Worm (Caenorhabditis elegans) whole organism, late embryonic: Measurements from ENCODE around the gene nsph-4.3.

Experiments
- C08G9.2 ChIP-seq: sonication (generic microtip); optimal IDR thresholded peaks from 2 replicates; lab custom pipeline; 2016; ENCODE audit warnings: mild to moderate bottlenecking, missing genetic modification characterization, moderate library complexity, missing compliant biosample characterization
- K09A11.1 ChIP-seq: sonication (generic microtip); optimal IDR thresholded peaks from 2 replicates; lab custom pipeline; 2017; ENCODE audit warnings: antibody characterized with exemption, mild to moderate bottlenecking, missing genetic modification characterization, missing compliant biosample characterization; ENCODE audit not compliant: insufficient read depth
- Y22D7AL.16 ChIP-seq: sonication (generic microtip); optimal IDR thresholded peaks from 2 replicates; lab custom pipeline; 2016; ENCODE audit warnings: missing genetic modification characterization, missing compliant biosample characterization
- ceh-14 ChIP-seq: sonication (generic microtip); optimal IDR thresholded peaks from 2 replicates; lab custom pipeline; 2016; ENCODE audit warnings: missing genotype, missing genetic modification characterization, missing compliant biosample characterization
- ceh-18 ChIP-seq: sonication (generic microtip); optimal IDR thresholded peaks from 2 replicates; lab custom pipeline; 2016; ENCODE audit warnings: missing genetic modification characterization, missing compliant biosample characterization
- ceh-19 ChIP-seq: fragments of 200-800 bp; sonication (Bioruptor generic); optimal IDR thresholded peaks from 2 replicates; lab custom pipeline; 2018; ENCODE audit warnings: mild to moderate bottlenecking, missing genetic modification characterization, missing compliant biosample characterization
- ceh-30 ChIP-seq: fragments of 150-350 bp; optimal IDR thresholded peaks from 2 replicates; lab custom pipeline; 2014; ENCODE audit warnings: missing biosample characterization, missing genetic modification characterization
- ceh-31 ChIP-seq: sonication (generic microtip); optimal IDR thresholded peaks from 2 replicates; lab custom pipeline; 2016; ENCODE audit warnings: missing genetic modification characterization, missing compliant biosample characterization
- ceh-34 ChIP-seq: sonication (generic microtip); optimal IDR thresholded peaks from 2 replicates; lab custom pipeline; 2016; ENCODE audit warnings: mild to moderate bottlenecking, missing genetic modification characterization, missing compliant biosample characterization
- ceh-6 ChIP-seq: fragments of 200-800 bp; sonication (Bioruptor generic); optimal IDR thresholded peaks from 2 replicates; lab custom pipeline; 2018; ENCODE audit warnings: mild to moderate bottlenecking, missing genetic modification characterization, missing compliant biosample characterization
- ceh-9 ChIP-seq: sonication (generic microtip); optimal IDR thresholded peaks from 2 replicates; lab custom pipeline; 2016; ENCODE audit warnings: mild to moderate bottlenecking, missing genetic modification characterization, inconsistent platforms, missing compliant biosample characterization
- dve-1 ChIP-seq: sonication (generic microtip); optimal IDR thresholded peaks from 2 replicates; lab custom pipeline; 2017; ENCODE audit warnings: antibody characterized with exemption, mild to moderate bottlenecking, missing genetic modification characterization, missing compliant biosample characterization
- elt-2 ChIP-seq: sonication (generic microtip); optimal IDR thresholded peaks from 2 replicates; lab custom pipeline; 2016; ENCODE audit warnings: missing genetic modification reagents, missing genetic modification characterization, missing compliant biosample characterization
- elt-4 ChIP-seq: sonication (generic microtip); optimal IDR thresholded peaks from 2 replicates; lab custom pipeline; 2016; ENCODE audit warnings: missing genetic modification characterization, missing compliant biosample characterization
- fkh-10 ChIP-seq: fragments of 150-350 bp; optimal IDR thresholded peaks from 2 replicates; lab custom pipeline; 2014; ENCODE audit warnings: missing biosample characterization, missing genetic modification reagents, missing genetic modification characterization
- gmeb-2 ChIP-seq: sonication (generic microtip); optimal IDR thresholded peaks from 2 replicates; lab custom pipeline; 2016; ENCODE audit warnings: missing genetic modification characterization, inconsistent platforms, missing compliant biosample characterization
- hlh-30 ChIP-seq: sonication (generic microtip); optimal IDR thresholded peaks from 2 replicates; lab custom pipeline; 2017; ENCODE audit warnings: antibody characterized with exemption, missing genetic modification characterization, missing compliant biosample characterization; ENCODE audit not compliant: insufficient read depth
- hlh-6 ChIP-seq: sonication (generic microtip); optimal IDR thresholded peaks from 2 replicates; lab custom pipeline; 2016; ENCODE audit warnings: missing genotype, missing genetic modification characterization, missing compliant biosample characterization
- hlh-8 ChIP-seq: sonication (generic microtip); optimal IDR thresholded peaks from 2 replicates; lab custom pipeline; 2016; ENCODE audit warnings: missing genotype, missing genetic modification characterization, missing compliant biosample characterization
- lim-6 ChIP-seq: sonication (generic microtip); optimal IDR thresholded peaks from 2 replicates; lab custom pipeline; 2016; ENCODE audit warnings: missing genetic modification characterization, missing compliant biosample characterization
- lin-11 ChIP-seq: fragments of 200-800 bp; sonication (Bioruptor generic); optimal IDR thresholded peaks from 2 replicates; lab custom pipeline; 2018; ENCODE audit warnings: mild to moderate bottlenecking, missing genetic modification characterization, missing compliant biosample characterization
- mec-3 ChIP-seq: sonication (generic microtip); optimal IDR thresholded peaks from 2 replicates; lab custom pipeline; 2016; ENCODE audit warnings: borderline replicate concordance, missing genetic modification characterization, missing compliant biosample characterization
- nhr-11 ChIP-seq: fragments of 150-350 bp; optimal IDR thresholded peaks from 2 replicates; lab custom pipeline; 2014; ENCODE audit warnings: missing biosample characterization, missing genetic modification characterization
- nhr-232 ChIP-seq: sonication (generic microtip); optimal IDR thresholded peaks from 2 replicates; lab custom pipeline; 2016; ENCODE audit warnings: missing genetic modification characterization, missing compliant biosample characterization
- npax-4 ChIP-seq: sonication (generic microtip); optimal IDR thresholded peaks from 2 replicates; lab custom pipeline; 2016; ENCODE audit warnings: missing genetic modification characterization, missing compliant biosample characterization
- odd-2 ChIP-seq: sonication (generic microtip); optimal IDR thresholded peaks from 2 replicates; lab custom pipeline; 2017; ENCODE audit warnings: antibody characterized with exemption, mild to moderate bottlenecking, missing genetic modification characterization, missing compliant biosample characterization
- pag-3 ChIP-seq: sonication (generic microtip); optimal IDR thresholded peaks from 2 replicates; lab custom pipeline; 2016; ENCODE audit warnings: missing compliant biosample characterization, missing genetic modification characterization, borderline replicate concordance
- pat-9 ChIP-seq: fragments of 200-800 bp; sonication (Bioruptor generic); optimal IDR thresholded peaks from 2 replicates; lab custom pipeline; 2018; ENCODE audit warnings: mild to moderate bottlenecking, missing genetic modification characterization, moderate library complexity, missing compliant biosample characterization
- pha-4 ChIP-seq: fragments of 150-350 bp; optimal IDR thresholded peaks from 2 replicates; lab custom pipeline; 2018; ENCODE audit warnings: missing biosample characterization, missing genetic modification reagents, missing genetic modification characterization
- pros-1 ChIP-seq: fragments of 150-350 bp; optimal IDR thresholded peaks from 2 replicates; lab custom pipeline; 2014; ENCODE audit warnings: missing biosample characterization, missing genetic modification reagents, missing genetic modification characterization
- ref-2 ChIP-seq: sonication (generic microtip); optimal IDR thresholded peaks from 2 replicates; lab custom pipeline; 2016; ENCODE audit warnings: missing genetic modification characterization, missing compliant biosample characterization
- sox-2 ChIP-seq: fragments of 200-800 bp; sonication (Bioruptor generic); IDR thresholded peaks from 2 replicates; pipeline ENCODE4 v1.3.6; 2022; ENCODE audit warnings: missing genetic modification reagents, missing genetic modification characterization, missing compliant biosample characterization
- sox-4 ChIP-seq: sonication (generic microtip); optimal IDR thresholded peaks from 2 replicates; lab custom pipeline; 2017; ENCODE audit warnings: mild to moderate bottlenecking, missing genetic modification characterization, inconsistent platforms, missing compliant biosample characterization
- tbx-2 ChIP-seq: sonication (generic microtip); optimal IDR thresholded peaks from 2 replicates; lab custom pipeline; 2016; ENCODE audit warnings: missing genetic modification characterization, missing compliant biosample characterization
- tbx-7 ChIP-seq: sonication (generic microtip); optimal IDR thresholded peaks from 2 replicates; lab custom pipeline; 2016; ENCODE audit warnings: missing genotype, missing genetic modification characterization, missing compliant biosample characterization
- unc-3 ChIP-seq, 2 experiments: fragments of 200-800 bp in 1 of 2; sonication (Bioruptor generic) in 1 of 2; sonication (generic microtip) in 1 of 2; conservative IDR thresholded peaks in 1 of 2; optimal IDR thresholded peaks in 1 of 2; 2 replicates each; pipeline versions ENCODE4 v1.3.6 to Lab custom; 2016 to 2022; ENCODE audit warnings: missing compliant biosample characterization in 2 of 2, missing genetic modification characterization in 2 of 2, missing genetic modification reagents in 1 of 2
- unc-42 ChIP-seq: sonication (generic microtip); optimal IDR thresholded peaks from 2 replicates; lab custom pipeline; 2016; ENCODE audit warnings: missing genotype, missing genetic modification characterization, missing compliant biosample characterization
- unc-55 ChIP-seq: sonication (generic microtip); optimal IDR thresholded peaks from 2 replicates; lab custom pipeline; 2017; ENCODE audit warnings: missing biosample characterization, missing genetic modification reagents, missing genetic modification characterization
- zip-5 ChIP-seq: sonication (generic microtip); optimal IDR thresholded peaks from 2 replicates; lab custom pipeline; 2016; ENCODE audit warnings: missing genetic modification characterization, missing compliant biosample characterization

nsph-4.3 gene

DNA sequence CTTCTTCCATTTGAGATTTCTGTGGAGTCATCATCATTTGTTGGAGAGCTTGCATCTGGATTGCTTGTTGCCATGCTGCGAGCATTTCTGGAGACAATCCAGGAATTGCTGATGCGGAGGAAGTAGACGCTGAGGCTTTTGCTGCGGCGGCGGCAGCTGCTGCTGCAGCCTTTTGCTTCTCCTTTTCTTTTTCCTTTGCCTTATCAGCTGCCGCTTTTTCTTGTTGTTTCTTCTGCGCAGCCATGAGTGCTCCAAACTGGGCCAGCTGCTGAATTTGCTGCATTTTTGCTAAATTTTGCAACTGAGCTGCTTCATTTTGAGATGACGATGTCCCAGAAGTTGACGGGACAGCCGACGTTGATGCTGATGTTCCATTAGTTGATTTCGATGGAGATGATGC lies 46.4 kb upstream of the nsph-4.3 start:
- TF ChIP-seq sox-2 (GFP tag; lab: Robert Waterston, UW) (no peak), hlh-6 (no peak), ceh-6 (GFP tag; lab: Kevin White, UChicago) (no peak), mec-3 (no peak), pat-9 (tag; lab: Kevin White, UChicago) (no peak), zip-5 (no peak), hlh-8 (tag; lab: Kevin White, UChicago) (no peak), pag-3 (tag; lab: Kevin White, UChicago) (no peak), dve-1 (no peak)

DNA sequence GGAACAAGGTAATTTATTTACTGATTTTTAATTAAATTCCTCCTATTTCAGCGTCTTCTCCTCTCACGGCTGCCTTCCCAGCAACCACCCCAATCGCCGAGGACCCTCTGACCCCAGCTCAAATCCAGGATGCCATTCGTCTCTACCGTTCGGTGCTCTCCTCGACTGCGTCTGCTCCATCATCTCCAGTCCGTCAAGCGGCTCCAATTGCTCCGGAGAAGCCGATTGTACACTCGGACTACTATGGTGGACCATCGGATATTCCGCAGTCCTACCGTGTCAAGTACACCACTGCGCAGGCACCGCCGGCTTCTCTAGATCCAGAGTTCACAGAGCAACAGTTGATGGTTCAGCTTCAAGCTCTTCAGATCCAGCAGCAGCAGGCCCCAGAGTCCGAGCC lies 39.8 kb upstream of the nsph-4.3 start:
- TF ChIP-seq zip-5 (no peak), elt-4 (tag; lab: Kevin White, UChicago) (peak; percentile 51), ceh-9 (tag; lab: Kevin White, UChicago) (no peak), pros-1 (tag; lab: Kevin White, UChicago) (no peak), C08G9.2 (tag; lab: Kevin White, UChicago) (no peak)

DNA sequence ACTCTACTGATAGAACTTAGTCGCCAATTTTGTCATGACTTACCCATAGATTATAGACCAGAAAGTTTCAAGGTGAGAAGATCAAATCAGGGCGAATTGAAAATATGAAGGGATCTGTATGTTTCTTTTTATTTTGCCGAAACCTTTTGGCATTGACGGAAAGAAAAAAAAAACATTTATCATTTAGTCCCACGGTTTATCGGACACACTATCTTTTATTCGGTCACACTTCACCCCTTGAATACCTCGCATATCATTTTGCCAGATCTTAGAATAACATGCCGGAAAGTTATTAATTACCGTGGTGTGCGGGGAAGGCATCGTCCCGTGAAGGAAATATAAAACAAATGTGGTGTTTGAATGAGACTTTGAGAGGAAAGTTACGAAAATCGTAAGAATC lies 36.0 kb upstream of the nsph-4.3 start:
- TF ChIP-seq tbx-7 (tag; lab: Kevin White, UChicago) = no peak
- TF ChIP-seq pag-3 (tag; lab: Kevin White, UChicago) = no peak
- no peak for TF ChIP-seq pha-4 (tag; lab: Kevin White, UChicago)
- TF ChIP-seq K09A11.1 (tag; lab: Kevin White, UChicago) = no peak
- no peak for TF ChIP-seq gmeb-2 (tag; lab: Kevin White, UChicago)
- TF ChIP-seq nhr-232 (tag; lab: Kevin White, UChicago) = no peak
- no peak for TF ChIP-seq fkh-10 (GFP tag; lab: Kevin White, UChicago)
- TF ChIP-seq Y22D7AL.16 (tag; lab: Kevin White, UChicago) = no peak
- no peak for TF ChIP-seq npax-4 (tag; lab: Kevin White, UChicago)
- no peak for TF ChIP-seq pros-1 (tag; lab: Kevin White, UChicago)
- TF ChIP-seq sox-2 (GFP tag; lab: Robert Waterston, UW) = no peak

DNA sequence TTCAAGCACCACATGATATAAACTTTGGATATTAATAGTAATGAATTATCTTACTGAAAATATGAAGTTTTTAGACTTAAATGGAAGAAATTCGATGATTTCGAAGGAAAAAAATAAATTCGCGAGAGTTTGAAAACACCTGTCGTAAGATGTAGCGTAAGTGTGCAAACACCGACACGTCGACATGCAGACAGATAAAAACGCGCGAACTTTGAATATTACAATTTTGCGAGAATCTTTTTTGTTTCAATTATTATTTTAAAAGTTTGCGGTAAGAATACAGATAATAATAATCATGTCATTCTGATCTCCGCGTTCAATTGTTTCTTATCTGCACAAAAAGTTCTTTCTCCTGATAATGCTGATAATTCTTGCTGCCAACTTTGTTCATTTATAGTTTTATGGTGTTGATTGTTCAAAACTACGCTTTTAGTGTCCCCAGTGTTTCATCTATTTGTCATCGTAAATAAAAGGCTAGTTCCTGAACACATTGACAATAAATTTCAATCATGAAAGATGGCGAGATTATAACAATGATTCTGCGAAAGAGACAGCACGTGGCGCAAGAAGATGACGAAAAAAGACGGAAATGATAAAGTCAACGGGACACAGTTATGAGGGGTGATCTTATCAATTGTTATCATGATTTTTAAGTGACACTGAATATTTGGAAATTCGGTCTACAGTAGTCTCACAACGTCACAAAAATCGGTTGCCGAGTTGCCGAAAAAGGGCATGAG lies 35.0 kb upstream of the nsph-4.3 start:
- TF ChIP-seq sox-2 (GFP tag; lab: Robert Waterston, UW) = no peak
- TF ChIP-seq pat-9 (tag; lab: Kevin White, UChicago) = no peak
- no peak for TF ChIP-seq mec-3
- TF ChIP-seq lin-11 = no peak
- TF ChIP-seq tbx-7 (tag; lab: Kevin White, UChicago) = no peak
- no peak for TF ChIP-seq ceh-19 (GFP tag; lab: Kevin White, UChicago)
- peak; percentile 96 for TF ChIP-seq elt-2

DNA sequence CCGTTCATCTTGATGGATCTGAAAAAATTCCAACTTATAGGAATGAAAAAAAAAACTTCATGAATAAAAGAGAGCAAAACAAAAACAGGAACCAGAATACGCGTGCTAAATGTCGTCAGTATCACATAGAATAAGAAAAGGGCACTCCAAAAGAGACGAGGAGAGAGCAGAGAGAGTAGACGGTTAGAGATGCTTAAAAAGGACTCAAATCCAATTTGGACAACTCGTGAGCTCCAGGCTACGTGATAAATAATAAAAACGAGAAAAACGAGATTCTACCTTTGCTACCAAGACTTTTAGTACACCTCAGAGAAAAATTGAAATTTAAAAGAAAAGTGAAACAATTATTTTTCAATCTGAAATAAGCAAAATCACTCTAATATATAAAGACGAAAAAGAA lies 34.0 kb upstream of the nsph-4.3 start, which contains the start of gene upp-1:
Gene upp-1 (minus strand): TSS at position 18 of the 400 bp plus-strand sequence.
- TF ChIP-seq unc-42 (tag; lab: Kevin White, UChicago) = peak; percentile 80
- TF ChIP-seq sox-2 (GFP tag; lab: Robert Waterston, UW) = no peak

DNA sequence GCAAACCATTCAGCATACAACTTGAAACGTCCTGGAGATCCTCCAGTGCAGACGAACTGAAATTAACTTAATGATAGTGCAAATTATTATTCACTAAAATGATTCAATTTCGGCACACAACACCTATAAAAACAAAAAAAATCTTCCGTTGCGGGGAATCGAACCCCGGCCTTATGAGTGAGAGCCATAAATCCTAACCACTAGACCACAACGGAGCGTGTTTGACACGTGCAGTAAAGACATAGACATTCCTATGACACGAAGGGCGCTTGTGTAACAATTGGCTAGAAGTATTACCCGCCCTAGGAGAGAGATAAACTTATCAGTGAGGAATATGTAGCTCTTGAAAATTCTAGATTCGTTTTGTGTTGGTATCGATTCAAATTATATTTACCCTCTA lies 32.9 kb upstream of the nsph-4.3 start:
- TF ChIP-seq pha-4 (tag; lab: Kevin White, UChicago) (no peak), lin-11 (peak; percentile 21), odd-2 (tag; lab: Kevin White, UChicago) (no peak), unc-55 (GFP tag; lab: Kevin White, UChicago) (no peak), tbx-2 (tag; lab: Kevin White, UChicago) (peak; percentile 60), ceh-30 (tag; lab: Kevin White, UChicago) (no peak), ceh-14 (tag; lab: Kevin White, UChicago) (no peak), ceh-31 (tag; lab: Kevin White, UChicago) (no peak), ceh-18 (tag; lab: Kevin White, UChicago) (no peak), K09A11.1 (tag; lab: Kevin White, UChicago) (no peak), tbx-7 (tag; lab: Kevin White, UChicago) (no peak), lim-6 (tag; lab: Kevin White, UChicago) (no peak), hlh-30 (tag; lab: Kevin White, UChicago) (peak; percentile 32), sox-4 (tag; lab: Kevin White, UChicago) (peak; percentile 41), Y22D7AL.16 (tag; lab: Kevin White, UChicago) (peak; percentile 48), nhr-11 (tag; lab: Kevin White, UChicago) (no peak), C08G9.2 (tag; lab: Kevin White, UChicago) (no peak), unc-42 (tag; lab: Kevin White, UChicago) (no peak), unc-3 (GFP tag; conservative IDR thresholded peaks at IDR 0.05; lab: Robert Waterston, UW) (no peak), unc-3 (tag; optimal IDR thresholded peaks at IDR 0.05; lab: Kevin White, UChicago) (no peak), ref-2 (tag; lab: Kevin White, UChicago) (no peak), ceh-34 (tag; lab: Kevin White, UChicago) (no peak), elt-2 (no peak)
